Worm (Caenorhabditis elegans): ENCODE measurements around the gene meg-2.

DNA sequence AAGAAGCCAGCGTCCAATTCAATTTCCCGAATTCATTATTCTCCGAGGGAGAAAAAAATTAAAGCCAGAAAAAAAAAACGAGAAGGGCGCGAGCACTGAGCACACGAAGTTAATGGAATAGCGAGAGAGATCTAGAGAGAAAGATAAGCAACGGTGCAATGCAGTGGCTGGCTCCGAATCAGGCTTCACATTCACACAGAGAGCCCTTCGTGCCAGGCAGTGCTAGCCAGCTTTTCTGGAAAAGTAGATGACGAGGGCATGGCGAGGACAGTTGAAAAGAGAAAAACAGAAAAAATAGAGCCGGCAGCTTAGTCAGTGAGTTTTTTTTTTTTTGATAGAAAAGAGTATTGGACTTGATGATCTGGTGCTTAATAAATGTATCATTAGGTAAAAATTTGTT lies 12.3 kb downstream of the meg-2 start:
- no peak for TF ChIP-seq elt-2 (tag; optimal IDR thresholded peaks at IDR 0.05)
- no peak for TF ChIP-seq gmeb-2 (tag; optimal IDR thresholded peaks at IDR 0.05)
- TF ChIP-seq ahr-1 (tag; optimal IDR thresholded peaks at IDR 0.05): no peak
- no peak for TF ChIP-seq pat-9 (tag; optimal IDR thresholded peaks at IDR 0.05)
- TF ChIP-seq nhr-232 (tag; optimal IDR thresholded peaks at IDR 0.05): no peak

Measured in whole organism, late embryonic.